Fruit fly (Drosophila melanogaster): ENCODE measurements around the gene Ctl2.

The Ctl2 gene

dm6 chr3R:29122817-29123611, at the start of gene Ctl2, which contains the start of gene yem (continued):
- 0 out of 2 replicates have a peak, but pooled peaks have one; percentile 29 for TF ChIP-seq Doc2 (GFP tag; IDR thresholded peaks at IDR 0.05)
- no peak for TF ChIP-seq fd64A (GFP tag; optimal IDR thresholded peaks at IDR 0.05)
- peak; percentile 88 for TF ChIP-seq hkb (optimal IDR thresholded peaks at IDR 0.05)
- TF ChIP-seq hkb (GFP tag; IDR thresholded peaks at IDR 0.05) = no peak
- peak; percentile 93 for TF ChIP-seq Med (GFP tag)
- peak; percentile 61 for TF ChIP-seq CG1647 (GFP tag; optimal IDR thresholded peaks at IDR 0.05)
- no peak for TF ChIP-seq hth (optimal IDR thresholded peaks at IDR 0.05)
- peak; percentile 65 for TF ChIP-seq bbx (GFP tag; IDR thresholded peaks at IDR 0.05; ENCODE audit: partially characterized antibody)
- TF ChIP-seq CG12659 (GFP tag; optimal IDR thresholded peaks at IDR 0.05) = peak; percentile 79
- TF ChIP-seq Side (GFP tag; optimal IDR thresholded peaks at IDR 0.05) = peak; percentile 77
- peak; percentile 43 for TF ChIP-seq CG12219 (GFP tag; optimal IDR thresholded peaks at IDR 0.05)
- peak; percentile 95 for TF ChIP-seq CG3995 (GFP tag; optimal IDR thresholded peaks at IDR 0.05)
- TF ChIP-seq sqz (GFP tag; optimal IDR thresholded peaks at IDR 0.05) = no peak
- TF ChIP-seq sens (GFP tag) = peak; percentile 95
- no peak for TF ChIP-seq fd102C (GFP tag; optimal IDR thresholded peaks at IDR 0.05)
- peak; percentile 5; the same call in 1 of the 2 replicates for TF ChIP-seq ato (GFP tag; IDR thresholded peaks at IDR 0.05; ENCODE audit: partially characterized antibody)
- TF ChIP-seq CG16815 (GFP tag; optimal IDR thresholded peaks at IDR 0.05) = peak; percentile 82
- TF ChIP-seq CG14667 (GFP tag; IDR thresholded peaks at IDR 0.05) = peak; percentile 62
- TF ChIP-seq CG34422 (GFP tag; IDR thresholded peaks at IDR 0.05) = peak; percentile 68
- TF ChIP-seq CG7372 (GFP tag; IDR thresholded peaks at IDR 0.05) = peak; percentile 24; the same call in 1 of the 2 replicates
- TF ChIP-seq ERR (GFP tag; optimal IDR thresholded peaks at IDR 0.05) = no peak
- TF ChIP-seq Kr (GFP tag; optimal IDR thresholded peaks at IDR 0.05) = no peak
- peak; percentile 55 for TF ChIP-seq lmd (GFP tag; IDR thresholded peaks at IDR 0.05)
- no peak; the same call in 1 of the 2 replicates for TF ChIP-seq cas (GFP tag; IDR thresholded peaks at IDR 0.05)
- TF ChIP-seq grau (tag; optimal IDR thresholded peaks at IDR 0.05) = peak; percentile 72
- peak; percentile 73 for TF ChIP-seq pzg (GFP tag; optimal IDR thresholded peaks at IDR 0.05)
- peak; percentile 38 for TF ChIP-seq CG7987 (GFP tag; optimal IDR thresholded peaks at IDR 0.05)
- peak; percentile 42 for TF ChIP-seq NK7.1 (GFP tag; optimal IDR thresholded peaks at IDR 0.05)
- TF ChIP-seq CG2120 (GFP tag; optimal IDR thresholded peaks at IDR 0.05) = peak; percentile 92
- TF ChIP-seq nmo (GFP tag; optimal IDR thresholded peaks at IDR 0.05) = peak; percentile 83
- TF ChIP-seq CG13287 (GFP tag; IDR thresholded peaks at IDR 0.05; ENCODE audit: partially characterized antibody) = peak; percentile 14; the same call in 1 of the 2 replicates
- TF ChIP-seq onecut (GFP tag; IDR thresholded peaks at IDR 0.05) = peak; percentile 25
- no peak for TF ChIP-seq Deaf1 (tag; optimal IDR thresholded peaks at IDR 0.05)
- TF ChIP-seq dan (GFP tag; IDR thresholded peaks at IDR 0.05) = no peak
- peak; percentile 89 for TF ChIP-seq NFAT (GFP tag; IDR thresholded peaks at IDR 0.05)
- TF ChIP-seq tll (GFP tag; optimal IDR thresholded peaks at IDR 0.05) = peak; percentile 44 to 91
- peak; percentile 10 for TF ChIP-seq fd3F (GFP tag; optimal IDR thresholded peaks at IDR 0.05)
- peak; percentile 25 for TF ChIP-seq MTF-1 (GFP tag; optimal IDR thresholded peaks at IDR 0.05; ENCODE audit: borderline replicate concordance)
- no peak for TF ChIP-seq dimm (GFP tag; IDR thresholded peaks at IDR 0.05)
- no peak for TF ChIP-seq Dll (GFP tag; IDR thresholded peaks at IDR 0.05; ENCODE audit: partially characterized antibody)
- peak; percentile 73 for TF ChIP-seq Bteb2 (GFP tag; optimal IDR thresholded peaks at IDR 0.05)
- peak; percentile 65 for TF ChIP-seq Ssrp (tag; optimal IDR thresholded peaks at IDR 0.05)
- peak; percentile 78 for TF ChIP-seq Myb (GFP tag; optimal IDR thresholded peaks at IDR 0.05)
- TF ChIP-seq Optix (GFP tag; IDR thresholded peaks at IDR 0.05) = no peak
- 0 out of 2 replicates have a peak, but pooled peaks have one; percentile 36 for TF ChIP-seq CG32772 (GFP tag; IDR thresholded peaks at IDR 0.05)
- TF ChIP-seq wek (GFP tag; optimal IDR thresholded peaks at IDR 0.05) = no peak
- TF ChIP-seq CG12071 (GFP tag; optimal IDR thresholded peaks at IDR 0.05) = peak; percentile 38
- TF ChIP-seq CG2678 (tag; optimal IDR thresholded peaks at IDR 0.05) = peak; percentile 59
- TF ChIP-seq usp (GFP tag; optimal IDR thresholded peaks at IDR 0.05) = no peak
